Fruit fly (Drosophila melanogaster) whole organism, adult: Measurements from ENCODE around the gene Chd64.

Experiments used
- CG11617 ChIP-seq: fragments of 200-800 bp; sonication (Bioruptor generic); optimal IDR thresholded peaks from 2 replicates; lab custom pipeline; 2017; ENCODE audit warnings: mild to moderate bottlenecking, missing biosample characterization, missing genetic modification reagents, missing genetic modification characterization
- CG12768 ChIP-seq: fragments of 200-800 bp; sonication (Bioruptor generic); optimal IDR thresholded peaks from 2 replicates; lab custom pipeline; 2017; ENCODE audit warnings: missing biosample characterization, missing genetic modification characterization, mild to moderate bottlenecking, moderate library complexity, missing genetic modification reagents
- CG14711 ChIP-seq: fragments of 200-800 bp; sonication (Bioruptor generic); optimal IDR thresholded peaks from 2 replicates; lab custom pipeline; 2018; ENCODE audit warnings: missing biosample characterization, mild to moderate bottlenecking, missing genetic modification characterization, moderate library complexity
- CG1620 ChIP-seq: fragments of 200-800 bp; sonication (Bioruptor generic); optimal IDR thresholded peaks from 2 replicates; lab custom pipeline; 2016; ENCODE audit warnings: missing biosample characterization, missing genetic modification characterization
- CG33017 ChIP-seq: fragments of 200-800 bp; sonication (Bioruptor generic); optimal IDR thresholded peaks from 2 replicates; lab custom pipeline; 2018; ENCODE audit warnings: missing biosample characterization, mild to moderate bottlenecking, missing genetic modification characterization, moderate library complexity
- CG5204 ChIP-seq: fragments of 200-800 bp; sonication (Bioruptor generic); optimal IDR thresholded peaks from 2 replicates; lab custom pipeline; 2016; ENCODE audit warnings: missing biosample characterization, missing genetic modification characterization
- CG7045 ChIP-seq: fragments of 200-800 bp; sonication (Bioruptor generic); optimal IDR thresholded peaks from 2 replicates; lab custom pipeline; 2017; ENCODE audit warnings: missing biosample characterization, mild to moderate bottlenecking, missing genetic modification characterization
- CG7101 ChIP-seq: fragments of 200-800 bp; sonication (Bioruptor generic); optimal IDR thresholded peaks from 2 replicates; lab custom pipeline; 2018; ENCODE audit warnings: missing biosample characterization, mild to moderate bottlenecking, missing genetic modification characterization, moderate library complexity
- Clk ChIP-seq: fragments of 200-800 bp; sonication (Bioruptor generic); optimal IDR thresholded peaks from 2 replicates; lab custom pipeline; 2017; ENCODE audit warnings: missing biosample characterization, missing genetic modification characterization
- Crg-1 ChIP-seq: fragments of 200-800 bp; sonication (Bioruptor generic); optimal IDR thresholded peaks from 2 replicates; lab custom pipeline; 2016; ENCODE audit warnings: missing biosample characterization, missing genetic modification characterization
- Hr96 ChIP-seq: fragments of 200-800 bp; sonication (Bioruptor generic); optimal IDR thresholded peaks from 2 replicates; lab custom pipeline; 2016; ENCODE audit warnings: missing biosample characterization, missing genetic modification characterization
- Mnt ChIP-seq: fragments of 200-800 bp; sonication (Bioruptor generic); optimal IDR thresholded peaks from 2 replicates; lab custom pipeline; 2016; ENCODE audit warnings: missing biosample characterization, mild to moderate bottlenecking, missing genetic modification characterization
- bab1 ChIP-seq: fragments of 200-800 bp; sonication (Bioruptor generic); optimal IDR thresholded peaks from 3 replicates; lab custom pipeline; 2019; ENCODE audit warnings: missing biosample characterization, mild to moderate bottlenecking, missing genetic modification characterization, moderate library complexity
- cic ChIP-seq: fragments of 200-800 bp; sonication (Bioruptor generic); optimal IDR thresholded peaks from 2 replicates; lab custom pipeline; 2017; ENCODE audit warnings: missing biosample characterization, mild to moderate bottlenecking, missing genetic modification characterization, moderate library complexity
- cnc ChIP-seq, 2 experiments: fragments of >200 bp; optimal IDR thresholded peaks; 2 replicates each; lab custom pipeline; 2017
- kay ChIP-seq: fragments of 200-800 bp; sonication (Bioruptor generic); peaks from one replicate; lab custom pipeline; 2016; ENCODE audit warnings: missing biosample characterization, missing genetic modification characterization, borderline replicate concordance
- ovo ChIP-seq: fragments of 200-800 bp; sonication (Bioruptor generic); optimal IDR thresholded peaks from 2 replicates; lab custom pipeline; 2016; ENCODE audit warnings: missing biosample characterization, missing genetic modification characterization
- pad ChIP-seq: fragments of 200-800 bp; sonication (Bioruptor generic); optimal IDR thresholded peaks from 3 replicates; lab custom pipeline; 2017; ENCODE audit warnings: missing biosample characterization, missing genetic modification characterization, mild to moderate bottlenecking, moderate library complexity, missing genetic modification reagents
- tj ChIP-seq: fragments of 200-800 bp; sonication (Bioruptor generic); optimal IDR thresholded peaks from 3 replicates; lab custom pipeline; 2017; ENCODE audit warnings: missing biosample characterization, mild to moderate bottlenecking, missing genetic modification characterization, moderate library complexity
- toe ChIP-seq: fragments of 200-800 bp; sonication (Bioruptor generic); optimal IDR thresholded peaks from 2 replicates; lab custom pipeline; 2016; ENCODE audit warnings: missing biosample characterization, missing genetic modification characterization

Chd64 gene

dm6 chr3L:4070996-4071379 lies 51.2 kb downstream of the Chd64 start:
- TF ChIP-seq CG7101 (tag; lab: Kevin White, UChicago) (peak; percentile 52), bab1 (GFP tag; lab: Kevin White, UChicago) (no peak), CG1620 (GFP tag; lab: Kevin White, UChicago) (peak; percentile 9), Mnt (no peak), pad (GFP tag; lab: Kevin White, UChicago) (no peak), CG33017 (tag; lab: Kevin White, UChicago) (peak; percentile 22), kay (no peak), tj (GFP tag; lab: Kevin White, UChicago) (no peak), cic (GFP tag; lab: Kevin White, UChicago) (no peak), Crg-1 (GFP tag; lab: Kevin White, UChicago) (peak; percentile 1), CG5204 (GFP tag; lab: Kevin White, UChicago) (peak; percentile 82), Clk (GFP tag; lab: Kevin White, UChicago) (peak; percentile 41), Hr96 (GFP tag; lab: Kevin White, UChicago) (no peak), CG7045 (GFP tag; lab: Kevin White, UChicago) (peak; percentile 66), CG14711 (tag; lab: Kevin White, UChicago) (peak; percentile 72), ovo (GFP tag; lab: Kevin White, UChicago) (no peak), CG11617 (GFP tag; lab: Kevin White, UChicago) (peak; percentile 10), toe (GFP tag; lab: Kevin White, UChicago) (peak; percentile 72), cnc (optimal IDR thresholded peaks at IDR 0.05; lab: Kevin White, UChicago) (no peak), CG12768 (GFP tag; lab: Kevin White, UChicago) (peak; percentile 43)

- no peak for TF ChIP-seq toe (GFP tag; lab: Kevin White, UChicago)
- no peak for TF ChIP-seq CG11617 (GFP tag; lab: Kevin White, UChicago)
- TF ChIP-seq CG14711 (tag; lab: Kevin White, UChicago) = peak; percentile 76
- no peak for TF ChIP-seq Clk (GFP tag; lab: Kevin White, UChicago)
- TF ChIP-seq cnc (optimal IDR thresholded peaks at IDR 0.05; lab: Kevin White, UChicago) = no peak
- TF ChIP-seq Mnt = no peak
- no peak for TF ChIP-seq ovo (GFP tag; lab: Kevin White, UChicago)
- peak; percentile 17 for TF ChIP-seq tj (GFP tag; lab: Kevin White, UChicago)
- TF ChIP-seq CG1620 (GFP tag; lab: Kevin White, UChicago) = no peak
- no peak for TF ChIP-seq Crg-1 (GFP tag; lab: Kevin White, UChicago)
- TF ChIP-seq bab1 (GFP tag; lab: Kevin White, UChicago) = peak; percentile 47
- TF ChIP-seq kay = peak; percentile 26
- TF ChIP-seq CG33017 (tag; lab: Kevin White, UChicago) = peak; percentile 81
- peak; percentile 1 for TF ChIP-seq cic (GFP tag; lab: Kevin White, UChicago)
- peak; percentile 82 for TF ChIP-seq CG7101 (tag; lab: Kevin White, UChicago)
- peak; percentile 19 for TF ChIP-seq Hr96 (GFP tag; lab: Kevin White, UChicago)
- peak; percentile 74 for TF ChIP-seq CG12768 (GFP tag; lab: Kevin White, UChicago)
Observed at dm6 chr3L:4070221-4070995, 51.8 kb downstream of the Chd64 start.

- TF ChIP-seq CG33017 (tag; lab: Kevin White, UChicago) = no peak
- TF ChIP-seq cnc (optimal IDR thresholded peaks at IDR 0.05; lab: Kevin White, UChicago) = no peak
- peak; percentile 33 for TF ChIP-seq kay
- peak; percentile 42 for TF ChIP-seq CG14711 (tag; lab: Kevin White, UChicago)
- no peak for TF ChIP-seq toe (GFP tag; lab: Kevin White, UChicago)
- TF ChIP-seq CG1620 (GFP tag; lab: Kevin White, UChicago) = no peak
- peak; percentile 83 for TF ChIP-seq tj (GFP tag; lab: Kevin White, UChicago)
- TF ChIP-seq pad (GFP tag; lab: Kevin White, UChicago) = no peak
- no peak for TF ChIP-seq CG11617 (GFP tag; lab: Kevin White, UChicago)
- TF ChIP-seq CG5204 (GFP tag; lab: Kevin White, UChicago) = no peak
Observed at dm6 chr3L:4069069-4069468, 53.1 kb downstream of the Chd64 start, which contains the start of gene CG32259. Gene CG32259 (plus strand): TSS chr3L:4069369.

dm6 chr3L:4068368-4068767 lies 53.8 kb downstream of the Chd64 start:
- peak; percentile 88 for TF ChIP-seq cic (GFP tag; lab: Kevin White, UChicago)
- no peak for TF ChIP-seq CG1620 (GFP tag; lab: Kevin White, UChicago)
- peak; percentile 26 for TF ChIP-seq Hr96 (GFP tag; lab: Kevin White, UChicago)
- peak; percentile 0 for TF ChIP-seq toe (GFP tag; lab: Kevin White, UChicago)
- no peak for TF ChIP-seq CG7045 (GFP tag; lab: Kevin White, UChicago)
- TF ChIP-seq bab1 (GFP tag; lab: Kevin White, UChicago) = no peak
- TF ChIP-seq tj (GFP tag; lab: Kevin White, UChicago) = no peak
- TF ChIP-seq kay = peak; percentile 82
- TF ChIP-seq CG33017 (tag; lab: Kevin White, UChicago) = no peak
- TF ChIP-seq Crg-1 (GFP tag; lab: Kevin White, UChicago) = no peak
- TF ChIP-seq CG14711 (tag; lab: Kevin White, UChicago) = no peak
- no peak for TF ChIP-seq CG5204 (GFP tag; lab: Kevin White, UChicago)
- TF ChIP-seq Mnt = peak; percentile 61
- TF ChIP-seq CG7101 (tag; lab: Kevin White, UChicago) = no peak
- peak; percentile 83 for TF ChIP-seq CG12768 (GFP tag; lab: Kevin White, UChicago)
- no peak for TF ChIP-seq Clk (GFP tag; lab: Kevin White, UChicago)
- TF ChIP-seq pad (GFP tag; lab: Kevin White, UChicago) = no peak
- TF ChIP-seq CG11617 (GFP tag; lab: Kevin White, UChicago) = no peak
